Fruit fly (Drosophila melanogaster) whole organism, embryonic: ENCODE results near the gene Nepl21.

ENCODE experiments used
- Aef1 ChIP-seq: fragments of 200-800 bp; sonication (Bioruptor generic); IDR thresholded peaks from 3 replicates; pipeline ENCODE4 v1.3.6; 2022; ENCODE audit warnings: missing biosample characterization, missing genetic modification characterization
- Asciz ChIP-seq: fragments of 200-800 bp; sonication (Bioruptor generic); optimal IDR thresholded peaks from 2 replicates; lab custom pipeline; 2017; ENCODE audit warnings: missing biosample characterization, mild to moderate bottlenecking, missing genetic modification characterization, missing genetic modification reagents
- CG10979 ChIP-seq: fragments of 200-800 bp; sonication (Bioruptor generic); optimal IDR thresholded peaks from 2 replicates; lab custom pipeline; 2018; ENCODE audit warnings: missing biosample characterization, mild to moderate bottlenecking, missing genetic modification characterization, moderate library complexity
- CG11504 ChIP-seq: fragments of 200-800 bp; sonication (Bioruptor generic); optimal IDR thresholded peaks from 3 replicates; lab custom pipeline; 2019; ENCODE audit warnings: missing biosample characterization, mild to moderate bottlenecking, missing genetic modification characterization, moderate library complexity
- CG1602 ChIP-seq: fragments of 200-800 bp; sonication (Bioruptor generic); optimal IDR thresholded peaks from 3 replicates; lab custom pipeline; 2016; ENCODE audit warnings: missing biosample characterization, missing genetic modification characterization
- CG17328 ChIP-seq: fragments of 200-800 bp; sonication (Bioruptor generic); IDR thresholded peaks from 2 replicates; pipeline ENCODE4 v1.3.6; 2022; ENCODE audit warnings: missing biosample characterization, missing genetic modification characterization
- CG2712 ChIP-seq: fragments of 200-800 bp; optimal IDR thresholded peaks from 3 replicates; lab custom pipeline; 2019; ENCODE audit warnings: missing biosample characterization, mild to moderate bottlenecking, missing genetic modification characterization, moderate library complexity
- CG2875 ChIP-seq: fragments of 200-800 bp; sonication (Bioruptor generic); optimal IDR thresholded peaks from 2 replicates; lab custom pipeline; 2017; ENCODE audit warnings: missing biosample characterization, mild to moderate bottlenecking, missing genetic modification characterization, missing genetic modification reagents
- CG4282 ChIP-seq: fragments of 200-800 bp; sonication (Bioruptor generic); optimal IDR thresholded peaks from 2 replicates; lab custom pipeline; 2016; ENCODE audit warnings: missing biosample characterization, missing genetic modification characterization
- CG5245 ChIP-seq: fragments of 200-800 bp; sonication (Bioruptor generic); optimal IDR thresholded peaks from 3 replicates; lab custom pipeline; 2016; ENCODE audit warnings: missing biosample characterization, missing genetic modification characterization
- CG5953 ChIP-seq: fragments of 200-800 bp; sonication (Bioruptor generic); IDR thresholded peaks from 2 replicates; pipeline ENCODE4 v1.3.6; 2022; ENCODE audit warnings: missing biosample characterization, missing genetic modification characterization
- CG6175 ChIP-seq: fragments of 200-800 bp; sonication (Bioruptor generic); IDR thresholded peaks from 3 replicates; pipeline ENCODE4 v1.3.6; 2022; ENCODE audit warnings: missing biosample characterization, missing genetic modification characterization
- CG6683 ChIP-seq: fragments of 200-800 bp; sonication (Bioruptor generic); optimal IDR thresholded peaks from 2 replicates; lab custom pipeline; 2017; ENCODE audit warnings: missing biosample characterization, mild to moderate bottlenecking, missing genetic modification characterization, missing genetic modification reagents
- CG8281 ChIP-seq: fragments of 200-800 bp; sonication (Bioruptor generic); optimal IDR thresholded peaks from 2 replicates; lab custom pipeline; 2018; ENCODE audit warnings: missing biosample characterization, mild to moderate bottlenecking, missing genetic modification characterization, moderate library complexity
- CG8388 ChIP-seq: fragments of 200-800 bp; sonication (Bioruptor generic); optimal IDR thresholded peaks from 2 replicates; lab custom pipeline; 2019; ENCODE audit warnings: missing biosample characterization, mild to moderate bottlenecking, missing genetic modification characterization, moderate library complexity
- CG8924 ChIP-seq: fragments of 200-800 bp; optimal IDR thresholded peaks from 3 replicates; lab custom pipeline; 2019; ENCODE audit warnings: missing biosample characterization, mild to moderate bottlenecking, missing genetic modification characterization, moderate library complexity
- CHES-1-like ChIP-seq: fragments of 200-800 bp; sonication (Bioruptor generic); optimal IDR thresholded peaks from 2 replicates; lab custom pipeline; 2016; ENCODE audit warnings: missing biosample characterization, missing genetic modification characterization
- Camta ChIP-seq: fragments of 200-800 bp; sonication (Bioruptor generic); optimal IDR thresholded peaks from 2 replicates; lab custom pipeline; 2016; ENCODE audit warnings: missing biosample characterization, missing genetic modification characterization
- Doc2 ChIP-seq: fragments of 200-800 bp; sonication (Bioruptor generic); IDR thresholded peaks from 2 replicates; pipeline ENCODE4 v1.3.6; 2022; ENCODE audit warnings: missing biosample characterization, missing genetic modification characterization
- Doc3 ChIP-seq: fragments of 200-800 bp; sonication (Bioruptor generic); IDR thresholded peaks from 3 replicates; pipeline ENCODE4 v1.3.6; 2022; ENCODE audit warnings: missing biosample characterization, missing genetic modification characterization; ENCODE audit not compliant: partially characterized antibody
- Hr3 ChIP-seq: fragments of 200-800 bp; sonication (Bioruptor generic); optimal IDR thresholded peaks from 3 replicates; lab custom pipeline; 2016; ENCODE audit warnings: missing biosample characterization, missing genetic modification characterization
- Hr51 ChIP-seq, 2 experiments: fragments of 200-800 bp; sonication (Bioruptor generic); optimal IDR thresholded peaks; 2 replicates in 1 of 2; 3 replicates in 1 of 2; lab custom pipeline; 2016 to 2018; ENCODE audit warnings: missing biosample characterization in 2 of 2, missing genetic modification characterization in 2 of 2, mild to moderate bottlenecking in 1 of 2, moderate library complexity in 1 of 2
- Hsf ChIP-seq: fragments of 200-800 bp; sonication (Bioruptor generic); optimal IDR thresholded peaks from 3 replicates; lab custom pipeline; 2016; ENCODE audit warnings: missing biosample characterization, missing genetic modification characterization
- MTF-1 ChIP-seq: fragments of 200-800 bp; sonication (Bioruptor generic); optimal IDR thresholded peaks from 2 replicates; lab custom pipeline; 2018; ENCODE audit warnings: missing biosample characterization, mild to moderate bottlenecking, missing genetic modification characterization, borderline replicate concordance
- Meics ChIP-seq: fragments of 200-800 bp; sonication (Bioruptor generic); optimal IDR thresholded peaks from 2 replicates; lab custom pipeline; 2017; ENCODE audit warnings: missing biosample characterization, mild to moderate bottlenecking, missing genetic modification characterization
- NFAT ChIP-seq: fragments of 200-800 bp; sonication (Bioruptor generic); IDR thresholded peaks from 2 replicates; pipeline ENCODE4 v1.3.6; 2022; ENCODE audit warnings: missing biosample characterization, missing genetic modification characterization
- Oli ChIP-seq: fragments of 200-800 bp; sonication (Bioruptor generic); optimal IDR thresholded peaks from 2 replicates; lab custom pipeline; 2018; ENCODE audit warnings: missing biosample characterization, mild to moderate bottlenecking, missing genetic modification characterization, moderate library complexity
- Opbp ChIP-seq: fragments of 200-800 bp; sonication (Bioruptor generic); IDR thresholded peaks from 3 replicates; pipeline ENCODE4 v1.3.6; 2022; ENCODE audit warnings: missing biosample characterization, missing genetic modification characterization; ENCODE audit not compliant: partially characterized antibody
- PHDP ChIP-seq: fragments of 200-800 bp; sonication (Bioruptor generic); optimal IDR thresholded peaks from 3 replicates; lab custom pipeline; 2018; ENCODE audit warnings: missing biosample characterization, mild to moderate bottlenecking, missing genetic modification characterization, moderate library complexity
- Ptx1 ChIP-seq: fragments of 200-800 bp; sonication (Bioruptor generic); IDR thresholded peaks from 2 replicates; pipeline ENCODE4 v1.3.6; 2022; ENCODE audit warnings: missing biosample characterization, missing genetic modification characterization
- Sox102F ChIP-seq: fragments of 200-800 bp; sonication (Bioruptor generic); optimal IDR thresholded peaks from 2 replicates; lab custom pipeline; 2018; ENCODE audit warnings: missing biosample characterization, mild to moderate bottlenecking, missing genetic modification characterization, moderate library complexity
- Tbp ChIP-seq: fragments of >200 bp; optimal IDR thresholded peaks from 2 replicates; lab custom pipeline; 2018; ENCODE audit warnings: missing biosample characterization, missing genetic modification characterization
- ato ChIP-seq: fragments of 200-800 bp; sonication (Bioruptor generic); IDR thresholded peaks from 2 replicates; pipeline ENCODE4 v1.3.6; 2022; ENCODE audit warnings: missing biosample characterization, missing genetic modification characterization; ENCODE audit not compliant: partially characterized antibody
- bsh ChIP-seq, 2 experiments: fragments of 200-800 bp; sonication (Bioruptor generic); optimal IDR thresholded peaks; 2 replicates each; lab custom pipeline; 2017 to 2018; ENCODE audit warnings: mild to moderate bottlenecking in 2 of 2, missing biosample characterization in 2 of 2, missing genetic modification characterization in 2 of 2, moderate library complexity in 1 of 2
- ci ChIP-seq: fragments of 200-800 bp; sonication (Bioruptor generic); IDR thresholded peaks from 3 replicates; pipeline ENCODE4 v1.3.6; 2022; ENCODE audit warnings: missing biosample characterization, missing genetic modification characterization
- crc ChIP-seq: fragments of 200-800 bp; sonication (Bioruptor generic); optimal IDR thresholded peaks from 2 replicates; lab custom pipeline; 2016; ENCODE audit warnings: missing biosample characterization, missing genetic modification characterization
- dmrt11E ChIP-seq: fragments of 200-800 bp; sonication (Bioruptor generic); optimal IDR thresholded peaks from 3 replicates; lab custom pipeline; 2018; ENCODE audit warnings: missing biosample characterization, mild to moderate bottlenecking, missing genetic modification characterization, moderate library complexity
- fd96Cb ChIP-seq: fragments of 200-800 bp; sonication (Bioruptor generic); optimal IDR thresholded peaks from 2 replicates; lab custom pipeline; 2018; ENCODE audit warnings: missing biosample characterization, mild to moderate bottlenecking, missing genetic modification characterization, moderate library complexity
- gem ChIP-seq: fragments of 200-800 bp; sonication (Bioruptor generic); optimal IDR thresholded peaks from 2 replicates; lab custom pipeline; 2019; ENCODE audit warnings: missing biosample characterization, mild to moderate bottlenecking, missing genetic modification characterization, moderate library complexity
- grau ChIP-seq: fragments of 200-800 bp; optimal IDR thresholded peaks from 3 replicates; lab custom pipeline; 2019; ENCODE audit warnings: missing biosample characterization, mild to moderate bottlenecking, missing genetic modification characterization, moderate library complexity
- insv ChIP-seq, 2 experiments: fragments of 200-800 bp; sonication (Bioruptor generic); optimal IDR thresholded peaks; 3 replicates each; lab custom pipeline; 2016 to 2018; ENCODE audit warnings: missing biosample characterization in 2 of 2, missing genetic modification characterization in 2 of 2
- kay ChIP-seq: fragments of 200-800 bp; sonication (Bioruptor generic); optimal IDR thresholded peaks from 2 replicates; lab custom pipeline; 2016; ENCODE audit warnings: missing biosample characterization, missing genetic modification characterization
- mam ChIP-seq: fragments of 200-800 bp; sonication (Bioruptor generic); optimal IDR thresholded peaks from 3 replicates; lab custom pipeline; 2016; ENCODE audit warnings: missing biosample characterization, missing genetic modification characterization
- onecut ChIP-seq: fragments of 200-800 bp; sonication (Bioruptor generic); IDR thresholded peaks from 2 replicates; pipeline ENCODE4 v1.3.6; 2022; ENCODE audit warnings: missing biosample characterization, missing genetic modification characterization
- row ChIP-seq: fragments of 200-800 bp; sonication (Bioruptor generic); IDR thresholded peaks from 3 replicates; pipeline ENCODE4 v1.3.6; 2022; ENCODE audit warnings: missing biosample characterization, missing genetic modification characterization
- sna ChIP-seq: fragments of 200-800 bp; sonication (Bioruptor generic); IDR thresholded peaks from 2 replicates; pipeline ENCODE4 v1.3.6; 2022; ENCODE audit warnings: missing biosample characterization, missing genetic modification characterization; ENCODE audit not compliant: partially characterized antibody
- unpg ChIP-seq: fragments of 200-800 bp; sonication (Bioruptor generic); optimal IDR thresholded peaks from 3 replicates; lab custom pipeline; 2018; ENCODE audit warnings: missing biosample characterization, mild to moderate bottlenecking, missing genetic modification characterization, moderate library complexity
- z ChIP-seq: fragments of 200-800 bp; sonication (Bioruptor generic); IDR thresholded peaks from 3 replicates; pipeline ENCODE4 v1.3.6; 2022; ENCODE audit warnings: missing biosample characterization, missing genetic modification characterization
- zfh1 ChIP-seq: fragments of 200-800 bp; sonication (Bioruptor generic); IDR thresholded peaks from 3 replicates; pipeline ENCODE4 v1.3.6; 2022; ENCODE audit warnings: missing biosample characterization, missing genetic modification characterization

Gene Nepl21

DNA sequence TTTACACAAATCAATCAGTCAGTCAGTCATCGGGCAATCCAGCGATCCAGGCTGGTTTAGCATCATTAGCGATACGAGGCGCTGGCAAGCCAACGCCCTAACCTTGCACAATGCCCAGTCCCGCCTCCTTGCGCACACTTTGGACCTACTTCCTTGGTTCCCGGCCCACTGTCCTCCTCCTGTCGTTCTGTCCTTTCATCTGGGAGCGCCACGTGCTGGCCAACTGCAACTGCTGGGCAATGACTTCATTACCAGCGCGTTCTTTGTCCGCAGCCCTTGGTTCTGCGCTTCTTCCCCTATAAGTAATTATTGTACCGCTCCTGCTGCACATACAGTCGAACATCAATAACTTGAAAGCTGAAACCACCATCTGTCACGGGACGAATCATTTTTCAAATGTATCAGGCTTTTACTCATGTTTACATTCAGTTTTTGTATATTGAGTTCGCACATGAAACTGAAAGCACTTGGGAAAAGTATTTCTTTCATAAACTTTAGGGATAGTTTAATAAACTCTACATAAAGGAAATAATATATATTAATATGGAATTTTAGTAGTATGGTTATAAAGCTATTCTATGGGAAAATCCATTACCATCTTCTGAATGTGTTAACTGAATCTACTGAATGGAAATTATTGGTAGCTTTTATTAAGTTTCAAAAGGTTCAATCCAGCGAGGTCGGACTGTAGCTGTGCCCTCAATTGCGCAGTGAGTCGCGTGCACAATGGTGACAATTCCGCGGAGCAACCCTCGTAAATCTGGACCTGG lies 35.8 kb upstream of the Nepl21 start (continued):
- TF ChIP-seq Sox102F (GFP tag; lab: Kevin White, UChicago): peak; percentile 3
- no peak for TF ChIP-seq Doc3 (GFP tag; lab: Robert Waterston, UW)
- peak; percentile 6 for TF ChIP-seq unpg
- no peak for TF ChIP-seq Aef1 (GFP tag; lab: Robert Waterston, UW)
- no peak for TF ChIP-seq Doc2 (GFP tag; lab: Robert Waterston, UW)
- peak; percentile 0 for TF ChIP-seq fd96Cb (tag; lab: Kevin White, UChicago)
- TF ChIP-seq dmrt11E: peak; percentile 40
- no peak for TF ChIP-seq Hsf
- no peak for TF ChIP-seq Tbp
- peak; percentile 10 for TF ChIP-seq Asciz (GFP tag; lab: Kevin White, UChicago)
- TF ChIP-seq CG8281 (tag; lab: Kevin White, UChicago): no peak
- no peak for TF ChIP-seq MTF-1 (GFP tag; lab: Kevin White, UChicago)
- no peak for TF ChIP-seq zfh1 (GFP tag; lab: Robert Waterston, UW)
- TF ChIP-seq row (GFP tag; lab: Robert Waterston, UW): peak; percentile 47; the same call in 2 of the 3 replicates
- peak; percentile 29 for TF ChIP-seq CG8388 (GFP tag; lab: Kevin White, UChicago)
- no peak for TF ChIP-seq CG6683
- no peak for TF ChIP-seq CG17328 (GFP tag; lab: Robert Waterston, UW)
- no peak for TF ChIP-seq Camta (GFP tag; lab: Kevin White, UChicago)
- peak; percentile 8 for TF ChIP-seq Hr3 (GFP tag; lab: Kevin White, UChicago)
- no peak for TF ChIP-seq CHES-1-like (GFP tag; lab: Kevin White, UChicago)
- TF ChIP-seq CG8924 (tag; lab: Kevin White, UChicago): peak; percentile 15
- no peak for TF ChIP-seq Ptx1
- TF ChIP-seq kay (GFP tag; lab: Kevin White, UChicago): no peak
- no peak for TF ChIP-seq CG5953 (GFP tag; lab: Robert Waterston, UW)
- TF ChIP-seq Oli (tag; lab: Kevin White, UChicago): peak; percentile 24
- no peak for TF ChIP-seq ato
- TF ChIP-seq z (GFP tag; lab: Robert Waterston, UW): no peak
- TF ChIP-seq CG2712 (tag; lab: Kevin White, UChicago): peak; percentile 24
- TF ChIP-seq CG4282 (GFP tag; lab: Kevin White, UChicago): no peak
- peak; percentile 28 for TF ChIP-seq CG10979 (tag; lab: Kevin White, UChicago)
- 0 out of 3 replicates have a peak, but pooled peaks have one; percentile 7 for TF ChIP-seq ci (GFP tag; lab: Robert Waterston, UW)
- no peak for TF ChIP-seq insv (GFP tag; optimal IDR thresholded peaks at IDR 0.05; lab: Kevin White, UChicago)
- no peak for TF ChIP-seq Meics
- TF ChIP-seq PHDP (tag; lab: Kevin White, UChicago): peak; percentile 32
- TF ChIP-seq mam: no peak
- no peak for TF ChIP-seq CG1602 (GFP tag; lab: Kevin White, UChicago)
- TF ChIP-seq CG11504: peak; percentile 55
- no peak for TF ChIP-seq CG6175 (GFP tag; lab: Robert Waterston, UW)
- TF ChIP-seq CG2875 (GFP tag; lab: Kevin White, UChicago): no peak
- peak; percentile 91 for TF ChIP-seq grau (tag; lab: Kevin White, UChicago)
- TF ChIP-seq CG5245 (GFP tag; lab: Kevin White, UChicago): no peak
- peak; percentile 56 for TF ChIP-seq gem (tag; lab: Kevin White, UChicago)
- TF ChIP-seq Hr51 (GFP tag; optimal IDR thresholded peaks at IDR 0.05; lab: Kevin White, UChicago): peak in 1 of 2 experiments; percentile 8
- TF ChIP-seq Opbp (GFP tag; lab: Robert Waterston, UW): no peak
- TF ChIP-seq bsh (GFP tag; optimal IDR thresholded peaks at IDR 0.05; lab: Kevin White, UChicago): peak in 1 of 2 experiments; percentile 2
- no peak for TF ChIP-seq crc (GFP tag; lab: Kevin White, UChicago)
- no peak for TF ChIP-seq NFAT
- no peak for TF ChIP-seq onecut
- TF ChIP-seq sna (GFP tag; lab: Robert Waterston, UW): no peak
